Worm (Caenorhabditis elegans) whole organism, young adult: ENCODE results near the gene F36D3.1.
A peak's percentile ranks its signal among the peaks of the same experiment; 100 is the strongest.

ENCODE experiments used
- B0019.2 ChIP-seq: fragments of 200-800 bp; sonication (Bioruptor generic); conservative IDR thresholded peaks from 2 replicates; pipeline ENCODE4 v1.3.6; 2022; ENCODE audit warnings: missing genetic modification reagents, missing genetic modification characterization, missing compliant biosample characterization
- C06A6.2 ChIP-seq: fragments of 200-800 bp; sonication (Bioruptor generic); conservative IDR thresholded peaks from 2 replicates; pipeline ENCODE4 v1.3.6; 2022; ENCODE audit warnings: missing genetic modification characterization, missing compliant biosample characterization
- F23B12.7 ChIP-seq: sonication (generic microtip); optimal IDR thresholded peaks from 2 replicates; lab custom pipeline; 2017; ENCODE audit warnings: missing genetic modification characterization, mild to moderate bottlenecking, missing compliant biosample characterization, antibody characterized with exemption, moderate library complexity; ENCODE audit not compliant: insufficient read depth
- F37B4.10 ChIP-seq: fragments of 200-800 bp; sonication (Bioruptor generic); IDR thresholded peaks from 2 replicates; pipeline ENCODE4 v1.3.6; 2022; ENCODE audit warnings: missing genetic modification characterization, missing compliant biosample characterization
- F55B11.4 ChIP-seq: sonication (generic microtip); optimal IDR thresholded peaks from 2 replicates; lab custom pipeline; 2016; ENCODE audit warnings: missing compliant biosample characterization, missing genetic modification characterization, borderline replicate concordance; ENCODE audit not compliant: insufficient read depth
- Y53F4B.3 ChIP-seq: fragments of 200-800 bp; sonication (Bioruptor generic); IDR thresholded peaks from 2 replicates; pipeline ENCODE4 v1.3.6; 2022; ENCODE audit warnings: missing genetic modification reagents, missing genetic modification characterization, missing compliant biosample characterization
- akir-1 ChIP-seq: fragments of 200-800 bp; sonication (Bioruptor generic); optimal IDR thresholded peaks from 2 replicates; lab custom pipeline; 2018; ENCODE audit warnings: mild to moderate bottlenecking, missing genetic modification characterization, moderate library complexity, missing compliant biosample characterization
- aptf-2 ChIP-seq: fragments of 200-800 bp; sonication (Bioruptor generic); conservative IDR thresholded peaks from 2 replicates; pipeline ENCODE4 v1.3.6; 2022; ENCODE audit warnings: missing genetic modification reagents, missing genetic modification characterization, missing compliant biosample characterization
- aptf-3 ChIP-seq: fragments of 200-800 bp; sonication (Bioruptor generic); IDR thresholded peaks from 2 replicates; pipeline ENCODE4 v1.3.6; 2022; ENCODE audit warnings: missing genetic modification characterization, missing compliant biosample characterization
- atf-7 ChIP-seq: sonication (generic microtip); optimal IDR thresholded peaks from 2 replicates; lab custom pipeline; 2017; ENCODE audit warnings: mild to moderate bottlenecking, missing genetic modification characterization, missing compliant biosample characterization
- attf-3 ChIP-seq: fragments of 200-800 bp; sonication (Bioruptor generic); conservative IDR thresholded peaks from 2 replicates; pipeline ENCODE4 v1.3.6; 2022; ENCODE audit warnings: missing genetic modification reagents, missing genetic modification characterization, missing compliant biosample characterization
- attf-5 ChIP-seq: fragments of 200-800 bp; sonication (Bioruptor generic); optimal IDR thresholded peaks from 2 replicates; lab custom pipeline; 2018; ENCODE audit warnings: mild to moderate bottlenecking, missing genetic modification characterization, missing compliant biosample characterization
- attf-6 ChIP-seq: fragments of 200-800 bp; sonication (Bioruptor generic); IDR thresholded peaks from 2 replicates; pipeline ENCODE4 v1.3.6; 2022; ENCODE audit warnings: missing genetic modification reagents, missing genetic modification characterization, missing compliant biosample characterization
- ccch-3 ChIP-seq: fragments of 200-800 bp; sonication (Bioruptor generic); optimal IDR thresholded peaks from 2 replicates; lab custom pipeline; 2018; ENCODE audit warnings: mild to moderate bottlenecking, missing genetic modification characterization, missing compliant biosample characterization
- cebp-1 ChIP-seq, 2 experiments: fragments of 200-800 bp in 1 of 2; sonication (Bioruptor generic) in 1 of 2; sonication (generic microtip) in 1 of 2; IDR thresholded peaks in 1 of 2; optimal IDR thresholded peaks in 1 of 2; 2 replicates each; pipeline versions ENCODE4 v1.3.6 to Lab custom; 2017 to 2022; ENCODE audit warnings: missing compliant biosample characterization in 2 of 2, missing genetic modification characterization in 2 of 2, mild to moderate bottlenecking in 1 of 2, missing genetic modification reagents in 1 of 2, moderate library complexity in 1 of 2
- ceh-100 ChIP-seq: fragments of 200-800 bp; sonication (Bioruptor generic); IDR thresholded peaks from 2 replicates; pipeline ENCODE4 v1.3.6; 2022; ENCODE audit warnings: missing genetic modification reagents, missing genetic modification characterization, missing compliant biosample characterization
- ceh-40 ChIP-seq: fragments of 200-800 bp; sonication (Bioruptor generic); IDR thresholded peaks from 2 replicates; pipeline ENCODE4 v1.3.6; 2022; ENCODE audit warnings: missing genetic modification characterization, missing compliant biosample characterization
- ceh-58 ChIP-seq: fragments of 200-800 bp; sonication (Bioruptor generic); IDR thresholded peaks from 2 replicates; pipeline ENCODE4 v1.3.6; 2022; ENCODE audit warnings: missing genetic modification characterization, missing compliant biosample characterization
- dpff-1 ChIP-seq: sonication (generic microtip); optimal IDR thresholded peaks from 2 replicates; lab custom pipeline; 2017; ENCODE audit warnings: mild to moderate bottlenecking, missing genetic modification characterization, missing compliant biosample characterization
- dpl-1 ChIP-seq: fragments of 150-350 bp; optimal IDR thresholded peaks from 2 replicates; lab custom pipeline; 2014; ENCODE audit warnings: missing biosample characterization, missing genetic modification reagents, missing genetic modification characterization
- efl-1 ChIP-seq: fragments of 150-350 bp; optimal IDR thresholded peaks from 2 replicates; lab custom pipeline; 2014; ENCODE audit warnings: missing biosample characterization, missing genetic modification reagents, missing genetic modification characterization
- egl-44 ChIP-seq: fragments of 200-800 bp; sonication (Bioruptor generic); IDR thresholded peaks from 2 replicates; pipeline ENCODE4 v1.3.6; 2022; ENCODE audit warnings: missing genetic modification reagents, missing genetic modification characterization, missing compliant biosample characterization
- ekl-4 ChIP-seq: fragments of 200-800 bp; sonication (Bioruptor generic); IDR thresholded peaks from 2 replicates; pipeline ENCODE4 v1.3.6; 2022; ENCODE audit warnings: missing genetic modification reagents, missing genetic modification characterization, missing compliant biosample characterization
- ets-4 ChIP-seq: fragments of 200-800 bp; sonication (Bioruptor generic); optimal IDR thresholded peaks from 2 replicates; lab custom pipeline; 2018; ENCODE audit warnings: mild to moderate bottlenecking, missing genetic modification characterization, missing compliant biosample characterization
- gei-17 ChIP-seq: fragments of 200-800 bp; sonication (Bioruptor generic); optimal IDR thresholded peaks from 2 replicates; lab custom pipeline; 2018; ENCODE audit warnings: mild to moderate bottlenecking, missing genetic modification characterization, missing compliant biosample characterization
- hlh-12 ChIP-seq: sonication (generic microtip); optimal IDR thresholded peaks from 2 replicates; lab custom pipeline; 2016; ENCODE audit warnings: missing genetic modification characterization, missing compliant biosample characterization
- hmg-1.2 ChIP-seq: fragments of 200-800 bp; sonication (Bioruptor generic); IDR thresholded peaks from 2 replicates; pipeline ENCODE4 v1.3.6; 2022; ENCODE audit warnings: missing genetic modification reagents, missing genetic modification characterization, missing compliant biosample characterization
- hmg-20 ChIP-seq: fragments of 200-800 bp; sonication (Bioruptor generic); IDR thresholded peaks from 2 replicates; pipeline ENCODE4 v1.3.6; 2022; ENCODE audit warnings: missing genetic modification reagents, missing genetic modification characterization, missing compliant biosample characterization
- lin-35 ChIP-seq, 3 experiments: fragments of 150-350 bp in 2 of 3; sonication (generic microtip) in 1 of 3; optimal IDR thresholded peaks; 2 replicates each; lab custom pipeline; 2014 to 2018; ENCODE audit warnings: missing biosample characterization in 3 of 3, missing genetic modification characterization in 3 of 3, missing genetic modification reagents in 3 of 3
- lin-54 ChIP-seq: fragments of 200-800 bp; sonication (Bioruptor generic); optimal IDR thresholded peaks from 2 replicates; lab custom pipeline; 2018; ENCODE audit warnings: mild to moderate bottlenecking, missing genetic modification characterization, missing compliant biosample characterization
- lsy-27 ChIP-seq: sonication (generic microtip); optimal IDR thresholded peaks from 2 replicates; lab custom pipeline; 2017; ENCODE audit warnings: missing genetic modification characterization, mild to moderate bottlenecking, missing compliant biosample characterization, antibody characterized with exemption, missing genotype, borderline replicate concordance; ENCODE audit not compliant: insufficient read depth
- mcd-1 ChIP-seq: fragments of 200-800 bp; sonication (Bioruptor generic); IDR thresholded peaks from 2 replicates; pipeline ENCODE4 v1.3.6; 2022; ENCODE audit warnings: missing genetic modification reagents, missing genetic modification characterization, missing compliant biosample characterization
- mel-28 ChIP-seq: sonication (generic microtip); optimal IDR thresholded peaks from 2 replicates; lab custom pipeline; 2016; ENCODE audit warnings: borderline replicate concordance, mild to moderate bottlenecking, missing genetic modification characterization, missing compliant biosample characterization
- mes-4 ChIP-seq: sonication (generic microtip); optimal IDR thresholded peaks from 2 replicates; lab custom pipeline; 2016; ENCODE audit warnings: missing genotype, missing genetic modification characterization, missing compliant biosample characterization
- nfya-1 ChIP-seq: sonication (generic microtip); optimal IDR thresholded peaks from 2 replicates; lab custom pipeline; 2017; ENCODE audit warnings: antibody characterized with exemption, missing compliant biosample characterization, missing genetic modification characterization, borderline replicate concordance; ENCODE audit not compliant: insufficient read depth
- nhr-90 ChIP-seq: sonication (generic microtip); optimal IDR thresholded peaks from 2 replicates; lab custom pipeline; 2016; ENCODE audit warnings: missing genotype, mild to moderate bottlenecking, missing genetic modification characterization, missing compliant biosample characterization
- pbrm-1 ChIP-seq: fragments of 200-800 bp; sonication (Bioruptor generic); IDR thresholded peaks from 2 replicates; pipeline ENCODE4 v1.3.6; 2022; ENCODE audit warnings: missing genetic modification reagents, missing genetic modification characterization, missing compliant biosample characterization
- rcor-1 ChIP-seq: fragments of 200-800 bp; sonication (Bioruptor generic); IDR thresholded peaks from 2 replicates; pipeline ENCODE4 v1.3.6; 2022; ENCODE audit warnings: missing genetic modification reagents, missing genetic modification characterization, missing compliant biosample characterization
- rpc-1 ChIP-seq, 2 experiments: fragments of 150-350 bp in 1 of 2; sonication (generic microtip) in 1 of 2; optimal IDR thresholded peaks; 2 replicates each; lab custom pipeline; 2014 to 2018; ENCODE audit warnings: missing biosample characterization in 1 of 2, missing genetic modification characterization in 1 of 2, missing genetic modification reagents in 1 of 2, missing genotype in 1 of 2
- snpc-4 ChIP-seq, 5 experiments: fragments of 150-350 bp in 1 of 5; sonication (generic microtip) in 4 of 5; optimal IDR thresholded peaks; 2 replicates each; lab custom pipeline; 2014 to 2018; ENCODE audit warnings: missing genetic modification characterization in 5 of 5, missing biosample characterization in 3 of 5, antibody characterized with exemption in 2 of 5, mild to moderate bottlenecking in 2 of 5, missing compliant biosample characterization in 2 of 5, missing genotype in 2 of 5, moderate library complexity in 2 of 5, missing genetic modification reagents in 1 of 5
- tbx-9 ChIP-seq: sonication (generic microtip); optimal IDR thresholded peaks from 2 replicates; lab custom pipeline; 2016; ENCODE audit warnings: borderline replicate concordance, missing genetic modification characterization, inconsistent platforms, missing compliant biosample characterization
- unc-130 ChIP-seq: sonication (generic microtip); optimal IDR thresholded peaks from 2 replicates; lab custom pipeline; 2016; ENCODE audit warnings: missing genetic modification reagents, missing genetic modification characterization, missing compliant biosample characterization
- xnd-1 ChIP-seq: sonication (generic microtip); optimal IDR thresholded peaks from 2 replicates; lab custom pipeline; 2016; ENCODE audit warnings: missing genotype, missing genetic modification reagents, missing genetic modification characterization, missing compliant biosample characterization
- zfh-2 ChIP-seq: fragments of 200-800 bp; sonication (Bioruptor generic); conservative IDR thresholded peaks from 2 replicates; pipeline ENCODE4 v1.3.6; 2022; ENCODE audit warnings: missing genetic modification reagents, missing genetic modification characterization, missing compliant biosample characterization
- ztf-18 ChIP-seq: sonication (generic microtip); optimal IDR thresholded peaks from 2 replicates; lab custom pipeline; 2016; ENCODE audit warnings: missing genotype, mild to moderate bottlenecking, missing genetic modification characterization, missing compliant biosample characterization
- ztf-6 ChIP-seq: fragments of 200-800 bp; sonication (Bioruptor generic); IDR thresholded peaks from 2 replicates; pipeline ENCODE4 v1.3.6; 2022; ENCODE audit warnings: missing genetic modification reagents, missing genetic modification characterization, missing compliant biosample characterization

The F36D3.1 gene

DNA sequence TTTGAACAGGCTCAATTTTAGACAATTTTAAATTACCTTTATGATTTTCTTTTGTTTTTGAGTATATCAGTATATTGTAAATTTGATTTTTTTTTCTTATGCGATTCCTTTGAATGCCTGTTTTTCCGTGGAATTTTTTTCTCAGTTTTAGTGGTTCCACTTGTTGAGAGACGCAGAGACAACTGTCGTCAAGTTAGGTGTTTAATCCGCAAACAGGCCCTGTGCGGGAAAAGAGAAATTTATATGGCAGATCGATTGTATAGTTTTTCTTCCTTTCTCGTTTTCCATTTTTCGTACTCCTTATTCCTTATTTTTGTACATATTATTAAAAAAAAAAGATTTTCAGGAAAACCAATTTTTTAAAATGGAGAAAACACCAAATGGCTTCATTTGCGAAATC lies at the start of gene F36D3.1:
F36D3.1 (plus strand) TSS at position 347 of the 400 bp plus-strand sequence.
- TF ChIP-seq akir-1 (no peak), xnd-1 (no peak), ceh-40 (GFP tag; lab: Robert Waterston, UW) (no peak), mes-4 (tag; lab: Kevin White, UChicago) (no peak), dpl-1 (GFP tag; lab: Kevin White, UChicago) (peak; percentile 21), ceh-100 (GFP tag; lab: Robert Waterston, UW) (no peak), attf-3 (GFP tag; lab: Robert Waterston, UW) (no peak), ceh-58 (no peak), F37B4.10 (no peak), zfh-2 (GFP tag; lab: Robert Waterston, UW) (no peak), ekl-4 (GFP tag; lab: Robert Waterston, UW) (no peak), mcd-1 (no peak), attf-6 (no peak), B0019.2 (GFP tag; lab: Robert Waterston, UW) (no peak), F55B11.4 (tag; lab: Kevin White, UChicago) (no peak), ztf-18 (tag; lab: Kevin White, UChicago) (no peak), C06A6.2 (GFP tag; lab: Robert Waterston, UW) (no peak), rpc-1 (optimal IDR thresholded peaks at IDR 0.05; lab: Kevin White, UChicago) (no peak), rpc-1 (tag; optimal IDR thresholded peaks at IDR 0.05; lab: Kevin White, UChicago) (no peak), rcor-1 (GFP tag; lab: Robert Waterston, UW) (no peak), egl-44 (GFP tag; lab: Robert Waterston, UW) (no peak), lin-35 (GFP tag; optimal IDR thresholded peaks at IDR 0.05; lab: Kevin White, UChicago) (peak in 1 of 3 experiments; percentile 79), aptf-2 (GFP tag; lab: Robert Waterston, UW) (no peak), hlh-12 (tag; lab: Kevin White, UChicago) (no peak), unc-130 (GFP tag; lab: Kevin White, UChicago) (no peak), efl-1 (GFP tag; lab: Kevin White, UChicago) (peak; percentile 38), ets-4 (GFP tag; lab: Kevin White, UChicago) (no peak), cebp-1 (GFP tag; IDR thresholded peaks at IDR 0.05; lab: Robert Waterston, UW) (no peak), cebp-1 (tag; optimal IDR thresholded peaks at IDR 0.05; lab: Kevin White, UChicago) (no peak), ccch-3 (GFP tag; lab: Kevin White, UChicago) (no peak), mel-28 (tag; lab: Kevin White, UChicago) (no peak), pbrm-1 (no peak), snpc-4 (GFP tag; optimal IDR thresholded peaks at IDR 0.05; lab: Kevin White, UChicago) (no peak), snpc-4 (tag; optimal IDR thresholded peaks at IDR 0.05; lab: Kevin White, UChicago) (peak in 2 of 4 experiments; percentile 3 to 45), nfya-1 (tag; lab: Kevin White, UChicago) (no peak), tbx-9 (tag; lab: Kevin White, UChicago) (no peak), nhr-90 (tag; lab: Kevin White, UChicago) (no peak), lsy-27 (tag; lab: Kevin White, UChicago) (no peak), aptf-3 (no peak), ztf-6 (GFP tag; lab: Robert Waterston, UW) (no peak), dpff-1 (tag; lab: Kevin White, UChicago) (no peak), gei-17 (GFP tag; lab: Kevin White, UChicago) (no peak), Y53F4B.3 (GFP tag; lab: Robert Waterston, UW) (no peak), hmg-20 (GFP tag; lab: Robert Waterston, UW) (no peak), F23B12.7 (tag; lab: Kevin White, UChicago) (no peak), lin-54 (GFP tag; lab: Kevin White, UChicago) (peak; percentile 35), atf-7 (tag; lab: Kevin White, UChicago) (no peak), attf-5 (GFP tag; lab: Kevin White, UChicago) (peak; percentile 21), hmg-1.2 (peak; percentile 34; the same call in 1 of the 2 replicates)
